Worm (Caenorhabditis elegans) whole organism, L3 larva: Measurements from ENCODE around the gene oac-2.

ENCODE experiments used
- R02D3.7 ChIP-seq: fragments of 150-350 bp; optimal IDR thresholded peaks from 2 replicates; lab custom pipeline; 2014; ENCODE audit warnings: missing biosample characterization, missing genetic modification characterization
- ama-1 ChIP-seq: fragments of 150-350 bp; optimal IDR thresholded peaks from 2 replicates; lab custom pipeline; 2018
- ceh-16 ChIP-seq: sonication (generic microtip); optimal IDR thresholded peaks from 2 replicates; lab custom pipeline; 2017; ENCODE audit warnings: missing biosample characterization, missing genetic modification characterization
- ceh-28 ChIP-seq: fragments of 150-350 bp; optimal IDR thresholded peaks from 2 replicates; lab custom pipeline; 2014; ENCODE audit warnings: missing biosample characterization, missing genetic modification reagents, missing genetic modification characterization
- ceh-9 ChIP-seq: sonication (generic microtip); optimal IDR thresholded peaks from 2 replicates; lab custom pipeline; 2018; ENCODE audit warnings: missing biosample characterization, missing genetic modification characterization
- daf-12 ChIP-seq: fragments of 150-350 bp; optimal IDR thresholded peaks from 2 replicates; lab custom pipeline; 2014; ENCODE audit warnings: missing biosample characterization, missing genetic modification reagents, missing genetic modification characterization
- egl-27 ChIP-seq: sonication (generic microtip); optimal IDR thresholded peaks from 4 replicates; lab custom pipeline; 2017; ENCODE audit warnings: missing biosample characterization, missing genetic modification reagents, missing genetic modification characterization
- egl-5 ChIP-seq: fragments of 150-350 bp; optimal IDR thresholded peaks from 2 replicates; lab custom pipeline; 2017; ENCODE audit warnings: missing biosample characterization, missing genetic modification reagents, missing genetic modification characterization, inconsistent platforms
- elt-1 ChIP-seq: fragments of 150-350 bp; optimal IDR thresholded peaks from 2 replicates; lab custom pipeline; 2014; ENCODE audit warnings: missing biosample characterization, missing genetic modification characterization
- elt-3 ChIP-seq, 3 experiments: fragments of 150-350 bp in 1 of 3; sonication (generic microtip) in 2 of 3; optimal IDR thresholded peaks; 2 replicates in 2 of 3; 4 replicates in 1 of 3; lab custom pipeline; 2014 to 2017; ENCODE audit warnings: missing biosample characterization in 3 of 3, missing genetic modification characterization in 3 of 3
- eor-1 ChIP-seq, 2 experiments: fragments of 150-350 bp; optimal IDR thresholded peaks; 2 replicates each; lab custom pipeline; 2014 to 2018; ENCODE audit warnings: missing biosample characterization in 2 of 2, missing genetic modification characterization in 2 of 2
- fkh-10 ChIP-seq: sonication (generic microtip); optimal IDR thresholded peaks from 2 replicates; lab custom pipeline; 2017; ENCODE audit warnings: missing biosample characterization, missing genetic modification reagents, missing genetic modification characterization
- jun-1 ChIP-seq: fragments of 150-350 bp; optimal IDR thresholded peaks from 2 replicates; lab custom pipeline; 2014; ENCODE audit warnings: missing biosample characterization, missing genetic modification reagents, missing genetic modification characterization
- lin-15B ChIP-seq: fragments of 150-350 bp; optimal IDR thresholded peaks from 2 replicates; lab custom pipeline; 2014; ENCODE audit warnings: missing biosample characterization, missing genetic modification characterization
- lsy-12 ChIP-seq: sonication (generic microtip); optimal IDR thresholded peaks from 2 replicates; lab custom pipeline; 2016; ENCODE audit warnings: mild to moderate bottlenecking, missing genetic modification characterization, missing compliant biosample characterization
- mml-1 ChIP-seq: fragments of 150-350 bp; sonication (generic microtip); optimal IDR thresholded peaks from 3 replicates; lab custom pipeline; 2014; ENCODE audit warnings: missing biosample characterization, missing genetic modification characterization
- nfya-1 ChIP-seq: sonication (generic microtip); optimal IDR thresholded peaks from 2 replicates; lab custom pipeline; 2017; ENCODE audit warnings: missing genetic modification characterization, mild to moderate bottlenecking, missing compliant biosample characterization, antibody characterized with exemption, moderate library complexity; ENCODE audit not compliant: insufficient read depth
- nhr-11 ChIP-seq: fragments of 150-350 bp; optimal IDR thresholded peaks from 2 replicates; lab custom pipeline; 2014; ENCODE audit warnings: missing biosample characterization, missing genetic modification characterization
- nhr-43 ChIP-seq: sonication (generic microtip); optimal IDR thresholded peaks from 2 replicates; lab custom pipeline; 2016; ENCODE audit warnings: mild to moderate bottlenecking, missing genetic modification characterization, missing compliant biosample characterization; ENCODE audit not compliant: poor library complexity, severe bottlenecking
- pha-4 ChIP-seq: fragments of 150-350 bp; optimal IDR thresholded peaks from 2 replicates; lab custom pipeline; 2014; ENCODE audit warnings: missing biosample characterization, missing genetic modification reagents, missing genetic modification characterization
- skn-1 ChIP-seq: fragments of 150-350 bp; optimal IDR thresholded peaks from 2 replicates; lab custom pipeline; 2014; ENCODE audit warnings: missing biosample characterization, missing genetic modification characterization
- snpc-4 ChIP-seq: fragments of 150-350 bp; optimal IDR thresholded peaks from 2 replicates; lab custom pipeline; 2014; ENCODE audit warnings: missing biosample characterization, missing genetic modification characterization
- unc-62 ChIP-seq: fragments of 150-350 bp; sonication (generic microtip); optimal IDR thresholded peaks from 4 replicates; lab custom pipeline; 2014; ENCODE audit warnings: missing biosample characterization, missing genetic modification reagents, missing genetic modification characterization
- zag-1 ChIP-seq: fragments of 150-350 bp; optimal IDR thresholded peaks from 2 replicates; lab custom pipeline; 2014; ENCODE audit warnings: missing biosample characterization, missing genetic modification characterization

oac-2 gene

DNA sequence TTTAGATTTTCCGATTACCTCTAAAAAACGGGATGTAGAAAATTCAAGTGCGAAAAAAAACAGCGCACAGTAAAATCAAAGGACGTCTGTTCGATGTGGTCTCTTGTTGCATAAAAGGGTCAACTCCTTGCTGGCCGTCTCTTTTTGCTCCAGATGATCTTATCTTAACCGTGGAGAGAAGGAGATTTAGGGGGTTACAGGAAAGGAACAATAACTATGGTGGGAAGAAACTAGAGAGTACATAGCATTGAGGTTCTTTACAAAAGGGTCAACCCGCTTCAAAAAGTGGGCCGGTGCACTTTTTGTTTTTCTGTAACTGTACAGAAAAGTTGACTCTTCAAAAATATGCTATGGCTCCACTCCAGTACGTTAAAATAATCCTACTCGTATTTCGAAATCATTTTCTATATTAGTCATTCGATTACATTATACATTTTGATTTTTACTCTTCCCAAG is 43.4 kb downstream of the oac-2 start, which contains the start of the genes T20D4.19 and srj-9:
Gene T20D4.19, minus strand, starts transcription at position 101 of the 456 bp plus-strand sequence.
Gene srj-9, plus strand, starts transcription at position 406 of the 456 bp plus-strand sequence.
- TF ChIP-seq eor-1 (tag; optimal IDR thresholded peaks at IDR 0.05; lab: Kevin White, UChicago) = no peak
- TF ChIP-seq jun-1 = no peak
- TF ChIP-seq ama-1 (lab: Kevin White, UChicago) = no peak
- TF ChIP-seq elt-3 (tag; optimal IDR thresholded peaks at IDR 0.05; lab: Kevin White, UChicago) = no peak
- TF ChIP-seq fkh-10 = no peak
- no peak for TF ChIP-seq ceh-9 (tag; lab: Kevin White, UChicago)
- no peak for TF ChIP-seq ceh-16 (tag; lab: Kevin White, UChicago)
- no peak for TF ChIP-seq elt-1 (tag; lab: Kevin White, UChicago)
- no peak for TF ChIP-seq ceh-28 (tag; lab: Kevin White, UChicago)

ce11 chrV:3428697-3429096 is 46.2 kb downstream of the oac-2 start, which contains the start of gene srab-20:
Gene srab-20, plus strand, starts transcription at chrV:3428997.
- no peak for TF ChIP-seq nhr-43 (tag; lab: Kevin White, UChicago)
- TF ChIP-seq, all 47 proteins: peak for 0

- TF ChIP-seq egl-27 (no peak), lsy-12 (no peak), egl-5 (tag; lab: Kevin White, UChicago) (no peak), mml-1 (tag; lab: Kevin White, UChicago) (no peak), ama-1 (lab: Kevin White, UChicago) (no peak), snpc-4 (tag; lab: Kevin White, UChicago) (no peak), ceh-28 (tag; lab: Kevin White, UChicago) (no peak), pha-4 (no peak), unc-62 (GFP tag; lab: Kevin White, UChicago) (no peak), daf-12 (tag; lab: Kevin White, UChicago) (no peak), lin-15B (tag; lab: Kevin White, UChicago) (no peak), ceh-9 (tag; lab: Kevin White, UChicago) (no peak), nfya-1 (tag; lab: Kevin White, UChicago) (no peak), zag-1 (no peak), nhr-11 (tag; lab: Kevin White, UChicago) (no peak)
- TF ChIP-seq, all 47 proteins: peak for 0
Measured at ce11 chrV:3426076-3426475, 48.8 kb downstream of the oac-2 start, which contains the start of gene srab-22. Gene srab-22, plus strand, starts transcription at chrV:3426376.

- TF ChIP-seq ceh-28 (tag; lab: Kevin White, UChicago) (no peak), ama-1 (lab: Kevin White, UChicago) (no peak), nhr-11 (tag; lab: Kevin White, UChicago) (no peak), lsy-12 (no peak), R02D3.7 (tag; lab: Kevin White, UChicago) (no peak), skn-1 (no peak)
Measured at ce11 chrV:3424341-3424740, 50.6 kb downstream of the oac-2 start, which contains the start of gene srab-21. Gene srab-21, minus strand, starts transcription at chrV:3424441.
